Fruit fly (Drosophila melanogaster) whole organism, embryonic: Measurements from ENCODE around the gene CG4313.
A peak's percentile ranks its signal among the peaks of the same experiment; 100 is the strongest.

Experiments
- Ada2b ChIP-seq: fragments of 200-800 bp; sonication (Bioruptor generic); IDR thresholded peaks from 2 replicates; pipeline ENCODE4 v1.3.6; 2022; ENCODE audit warnings: missing biosample characterization, missing genetic modification characterization
- Bteb2 ChIP-seq: fragments of 200-800 bp; sonication (Bioruptor generic); optimal IDR thresholded peaks from 2 replicates; lab custom pipeline; 2016; ENCODE audit warnings: missing biosample characterization, missing genetic modification characterization
- CG10209 ChIP-seq: fragments of 200-800 bp; sonication (Bioruptor generic); optimal IDR thresholded peaks from 3 replicates; lab custom pipeline; 2017; ENCODE audit warnings: missing biosample characterization, mild to moderate bottlenecking, missing genetic modification characterization, missing genetic modification reagents
- CG11696 ChIP-seq: fragments of 200-800 bp; sonication (Bioruptor generic); IDR thresholded peaks from 2 replicates; pipeline ENCODE4 v1.3.6; 2022; ENCODE audit warnings: missing biosample characterization, missing genetic modification characterization
- CG11723 ChIP-seq: fragments of 200-800 bp; sonication (Bioruptor generic); optimal IDR thresholded peaks from 2 replicates; lab custom pipeline; 2017; ENCODE audit warnings: missing biosample characterization, mild to moderate bottlenecking, missing genetic modification characterization
- CG12942 ChIP-seq: fragments of 200-800 bp; sonication (Bioruptor generic); optimal IDR thresholded peaks from 3 replicates; lab custom pipeline; 2016; ENCODE audit warnings: missing biosample characterization, missing genetic modification characterization
- CG15073 ChIP-seq: fragments of 200-800 bp; sonication (Bioruptor generic); optimal IDR thresholded peaks from 2 replicates; lab custom pipeline; 2016; ENCODE audit warnings: missing biosample characterization, missing genetic modification characterization
- CG17612 ChIP-seq: fragments of 200-800 bp; sonication (Bioruptor generic); IDR thresholded peaks from 2 replicates; pipeline ENCODE4 v1.3.6; 2022; ENCODE audit warnings: missing biosample characterization, missing genetic modification characterization
- CG2875 ChIP-seq: fragments of 200-800 bp; sonication (Bioruptor generic); optimal IDR thresholded peaks from 2 replicates; lab custom pipeline; 2017; ENCODE audit warnings: missing biosample characterization, mild to moderate bottlenecking, missing genetic modification characterization, missing genetic modification reagents
- CG30020 ChIP-seq: fragments of 200-800 bp; optimal IDR thresholded peaks from 2 replicates; lab custom pipeline; 2019; ENCODE audit warnings: missing biosample characterization, mild to moderate bottlenecking, missing genetic modification characterization, moderate library complexity
- CG33557 ChIP-seq: fragments of 200-800 bp; sonication (Bioruptor generic); optimal IDR thresholded peaks from 2 replicates; lab custom pipeline; 2019; ENCODE audit warnings: missing biosample characterization, mild to moderate bottlenecking, missing genetic modification characterization, moderate library complexity
- CG34376 ChIP-seq: fragments of 200-800 bp; sonication (Bioruptor generic); optimal IDR thresholded peaks from 2 replicates; lab custom pipeline; 2018; ENCODE audit warnings: missing biosample characterization, mild to moderate bottlenecking, missing genetic modification characterization
- CG4404 ChIP-seq: fragments of 200-800 bp; sonication (Bioruptor generic); IDR thresholded peaks from 2 replicates; pipeline ENCODE4 v1.3.6; 2022; ENCODE audit warnings: missing biosample characterization, missing genetic modification characterization
- CG4707 ChIP-seq: fragments of 200-800 bp; sonication (Bioruptor generic); optimal IDR thresholded peaks from 2 replicates; lab custom pipeline; 2018; ENCODE audit warnings: missing biosample characterization, mild to moderate bottlenecking, missing genetic modification characterization, moderate library complexity
- CG6254 ChIP-seq: fragments of 200-800 bp; sonication (Bioruptor generic); optimal IDR thresholded peaks from 3 replicates; lab custom pipeline; 2017; ENCODE audit warnings: mild to moderate bottlenecking, missing biosample characterization, missing genetic modification reagents, missing genetic modification characterization
- CG6791 ChIP-seq: fragments of 200-800 bp; sonication (Bioruptor generic); IDR thresholded peaks from 3 replicates; pipeline ENCODE4 v1.3.6; 2022; ENCODE audit warnings: missing biosample characterization, missing genetic modification characterization; ENCODE audit not compliant: partially characterized antibody
- CG8924 ChIP-seq: fragments of 200-800 bp; optimal IDR thresholded peaks from 3 replicates; lab custom pipeline; 2019; ENCODE audit warnings: missing biosample characterization, mild to moderate bottlenecking, missing genetic modification characterization, moderate library complexity
- CG9876 ChIP-seq: fragments of 200-800 bp; sonication (Bioruptor generic); optimal IDR thresholded peaks from 2 replicates; lab custom pipeline; 2016; ENCODE audit warnings: missing biosample characterization, missing genetic modification characterization
- Dbx ChIP-seq: fragments of 200-800 bp; sonication (Bioruptor generic); IDR thresholded peaks from 3 replicates; pipeline ENCODE4 v1.3.6; 2022; ENCODE audit warnings: missing biosample characterization, missing genetic modification characterization
- Dek ChIP-seq: fragments of 200-800 bp; sonication (Bioruptor generic); optimal IDR thresholded peaks from 3 replicates; lab custom pipeline; 2019; ENCODE audit warnings: missing biosample characterization, mild to moderate bottlenecking, missing genetic modification characterization, moderate library complexity
- Dll ChIP-seq: fragments of 200-800 bp; sonication (Bioruptor generic); IDR thresholded peaks from 4 replicates; pipeline ENCODE4 v1.3.6; 2022; ENCODE audit warnings: missing biosample characterization, missing genetic modification characterization; ENCODE audit not compliant: partially characterized antibody
- Doc3 ChIP-seq: fragments of 200-800 bp; sonication (Bioruptor generic); IDR thresholded peaks from 3 replicates; pipeline ENCODE4 v1.3.6; 2022; ENCODE audit warnings: missing biosample characterization, missing genetic modification characterization; ENCODE audit not compliant: partially characterized antibody
- Ets65A ChIP-seq: fragments of 200-800 bp; sonication (Bioruptor generic); peaks from one replicate; lab custom pipeline; 2016; ENCODE audit warnings: missing biosample characterization, missing genetic modification characterization
- Hand ChIP-seq: fragments of 200-800 bp; sonication (Bioruptor generic); optimal IDR thresholded peaks from 2 replicates; lab custom pipeline; 2017; ENCODE audit warnings: mild to moderate bottlenecking, missing biosample characterization, missing genetic modification reagents, missing genetic modification characterization
- Hmx ChIP-seq: fragments of 200-800 bp; sonication (Bioruptor generic); optimal IDR thresholded peaks from 2 replicates; lab custom pipeline; 2016; ENCODE audit warnings: missing biosample characterization, missing genetic modification characterization
- Myb ChIP-seq: fragments of 200-800 bp; sonication (Bioruptor generic); optimal IDR thresholded peaks from 2 replicates; lab custom pipeline; 2016; ENCODE audit warnings: missing biosample characterization, missing genetic modification characterization
- Nf-YA ChIP-seq: fragments of 200-800 bp; sonication (Bioruptor generic); IDR thresholded peaks from 2 replicates; pipeline ENCODE4 v1.3.6; 2022; ENCODE audit warnings: missing biosample characterization, missing genetic modification characterization
- Nf-YC ChIP-seq: fragments of 200-800 bp; optimal IDR thresholded peaks from 3 replicates; lab custom pipeline; 2019; ENCODE audit warnings: missing biosample characterization, mild to moderate bottlenecking, missing genetic modification characterization, moderate library complexity
- Opbp ChIP-seq: fragments of 200-800 bp; sonication (Bioruptor generic); IDR thresholded peaks from 3 replicates; pipeline ENCODE4 v1.3.6; 2022; ENCODE audit warnings: missing biosample characterization, missing genetic modification characterization; ENCODE audit not compliant: partially characterized antibody
- Six4 ChIP-seq: fragments of 200-800 bp; sonication (Bioruptor generic); optimal IDR thresholded peaks from 2 replicates; lab custom pipeline; 2016; ENCODE audit warnings: missing biosample characterization, missing genetic modification characterization
- Usf ChIP-seq: fragments of 200-800 bp; sonication (Bioruptor generic); optimal IDR thresholded peaks from 2 replicates; lab custom pipeline; 2017; ENCODE audit warnings: missing genotype, missing biosample characterization, missing genetic modification characterization
- amos ChIP-seq: fragments of 200-800 bp; sonication (Bioruptor generic); IDR thresholded peaks from 2 replicates; pipeline ENCODE4 v1.3.6; 2022; ENCODE audit warnings: missing biosample characterization, missing genetic modification characterization; ENCODE audit not compliant: partially characterized antibody
- br ChIP-seq: fragments of >200 bp; optimal IDR thresholded peaks from 2 replicates; lab custom pipeline; 2017
- cad ChIP-seq: fragments of >200 bp; optimal IDR thresholded peaks from 2 replicates; lab custom pipeline; 2017; ENCODE audit warnings: missing biosample characterization, missing genetic modification characterization
- cato ChIP-seq: fragments of 200-800 bp; sonication (Bioruptor generic); optimal IDR thresholded peaks from 2 replicates; lab custom pipeline; 2016; ENCODE audit warnings: missing biosample characterization, missing genetic modification characterization, borderline replicate concordance
- caup ChIP-seq: fragments of 200-800 bp; sonication (Bioruptor generic); optimal IDR thresholded peaks from 3 replicates; lab custom pipeline; 2017; ENCODE audit warnings: missing biosample characterization, mild to moderate bottlenecking, missing genetic modification characterization, moderate library complexity; ENCODE audit not compliant: severe bottlenecking
- ci ChIP-seq: fragments of 200-800 bp; sonication (Bioruptor generic); IDR thresholded peaks from 3 replicates; pipeline ENCODE4 v1.3.6; 2022; ENCODE audit warnings: missing biosample characterization, missing genetic modification characterization
- da ChIP-seq: fragments of 200-800 bp; sonication (Bioruptor generic); optimal IDR thresholded peaks from 2 replicates; lab custom pipeline; 2016; ENCODE audit warnings: missing biosample characterization, missing genetic modification characterization
- dysf ChIP-seq: fragments of 200-800 bp; sonication (Bioruptor generic); IDR thresholded peaks from 3 replicates; pipeline ENCODE4 v1.3.6; 2022; ENCODE audit warnings: missing biosample characterization, missing genetic modification characterization
- fd96Cb ChIP-seq: fragments of 200-800 bp; sonication (Bioruptor generic); optimal IDR thresholded peaks from 2 replicates; lab custom pipeline; 2018; ENCODE audit warnings: missing biosample characterization, mild to moderate bottlenecking, missing genetic modification characterization, moderate library complexity
- gsb ChIP-seq: fragments of 200-800 bp; sonication (Bioruptor generic); IDR thresholded peaks from 2 replicates; pipeline ENCODE4 v1.3.6; 2022; ENCODE audit warnings: missing biosample characterization, missing genetic modification characterization
- gsb-n ChIP-seq: fragments of 200-800 bp; sonication (Bioruptor generic); optimal IDR thresholded peaks from 3 replicates; lab custom pipeline; 2018; ENCODE audit warnings: missing biosample characterization, mild to moderate bottlenecking, missing genetic modification characterization
- kni ChIP-seq: fragments of 200-800 bp; sonication (Bioruptor generic); optimal IDR thresholded peaks from 3 replicates; lab custom pipeline; 2017; ENCODE audit warnings: mild to moderate bottlenecking, missing biosample characterization, missing genetic modification reagents, missing genetic modification characterization
- lilli ChIP-seq: fragments of 200-800 bp; sonication (Bioruptor generic); optimal IDR thresholded peaks from 3 replicates; lab custom pipeline; 2016; ENCODE audit warnings: missing biosample characterization, missing genetic modification characterization
- mam ChIP-seq: fragments of 200-800 bp; sonication (Bioruptor generic); optimal IDR thresholded peaks from 3 replicates; lab custom pipeline; 2016; ENCODE audit warnings: missing biosample characterization, missing genetic modification characterization
- nmo ChIP-seq: fragments of 200-800 bp; sonication (Bioruptor generic); optimal IDR thresholded peaks from 2 replicates; lab custom pipeline; 2018; ENCODE audit warnings: missing biosample characterization, mild to moderate bottlenecking, missing genetic modification characterization, moderate library complexity
- peb ChIP-seq: fragments of 200-800 bp; sonication (Bioruptor generic); IDR thresholded peaks from 2 replicates; pipeline ENCODE4 v1.3.6; 2022; ENCODE audit warnings: missing biosample characterization, missing genetic modification characterization
- rib ChIP-seq: fragments of 200-800 bp; sonication (Bioruptor generic); IDR thresholded peaks from 2 replicates; pipeline ENCODE4 v1.3.6; 2022; ENCODE audit warnings: missing biosample characterization, missing genetic modification characterization
- sima ChIP-seq: fragments of 200-800 bp; sonication (Bioruptor generic); optimal IDR thresholded peaks from 2 replicates; lab custom pipeline; 2016; ENCODE audit warnings: missing biosample characterization, missing genetic modification characterization
- zfh1 ChIP-seq: fragments of 200-800 bp; sonication (Bioruptor generic); IDR thresholded peaks from 3 replicates; pipeline ENCODE4 v1.3.6; 2022; ENCODE audit warnings: missing biosample characterization, missing genetic modification characterization

CG4313 gene

dm6 chrX:2009453-2010009 is 32.1 kb upstream of the CG4313 start (continued):
- no peak for TF ChIP-seq Hand (GFP tag; lab: Kevin White, UChicago)
- peak; percentile 74 for TF ChIP-seq CG8924 (tag; lab: Kevin White, UChicago)
- TF ChIP-seq kni (GFP tag; lab: Kevin White, UChicago): no peak
- peak; percentile 68 for TF ChIP-seq Bteb2 (GFP tag; lab: Kevin White, UChicago)
- TF ChIP-seq CG11696: no peak
- peak; percentile 84 for TF ChIP-seq Usf (GFP tag; lab: Kevin White, UChicago)
- peak; percentile 77 for TF ChIP-seq Nf-YC
- TF ChIP-seq mam (GFP tag; lab: Kevin White, UChicago): peak; percentile 67
- peak; percentile 46 for TF ChIP-seq CG12942
- TF ChIP-seq Dek (tag; lab: Kevin White, UChicago): peak; percentile 72
- peak; percentile 37 for TF ChIP-seq CG15073
- TF ChIP-seq CG33557: peak; percentile 53
- peak; percentile 63 for TF ChIP-seq caup (GFP tag; lab: Kevin White, UChicago)
- no peak for TF ChIP-seq CG34376
- TF ChIP-seq Myb: peak; percentile 40
- peak; percentile 49 for TF ChIP-seq CG2875 (GFP tag; lab: Kevin White, UChicago)
- TF ChIP-seq CG11723: peak; percentile 66
- peak; percentile 66 for TF ChIP-seq cato (GFP tag; lab: Kevin White, UChicago)
- TF ChIP-seq Ada2b (GFP tag; lab: Robert Waterston, UW): peak; percentile 51; the same call in 1 of the 2 replicates
- TF ChIP-seq zfh1 (GFP tag; lab: Robert Waterston, UW): peak; percentile 55; the same call in 1 of the 3 replicates
- TF ChIP-seq CG6254 (GFP tag; lab: Kevin White, UChicago): peak; percentile 36
- peak; percentile 44 for TF ChIP-seq CG4404
- no peak for TF ChIP-seq amos (GFP tag; lab: Robert Waterston, UW)
- TF ChIP-seq Six4 (GFP tag; lab: Kevin White, UChicago): peak; percentile 44
- TF ChIP-seq CG4707 (GFP tag; lab: Kevin White, UChicago): no peak
- peak; percentile 39; the same call in 1 of the 3 replicates for TF ChIP-seq Dbx (GFP tag; lab: Robert Waterston, UW)
- TF ChIP-seq Hmx (GFP tag; lab: Kevin White, UChicago): peak; percentile 71
- peak; percentile 87 for TF ChIP-seq nmo
- TF ChIP-seq CG17612 (GFP tag; lab: Robert Waterston, UW): no peak
- peak; percentile 37 for TF ChIP-seq sima (GFP tag; lab: Kevin White, UChicago)
- peak; percentile 82 for TF ChIP-seq lilli (GFP tag; lab: Kevin White, UChicago)
- TF ChIP-seq Opbp (GFP tag; lab: Robert Waterston, UW): no peak
- no peak for TF ChIP-seq Nf-YA (GFP tag; lab: Robert Waterston, UW)
- TF ChIP-seq cad (GFP tag; lab: Kevin White, UChicago): no peak
- no peak for TF ChIP-seq br
- TF ChIP-seq dysf (GFP tag; lab: Robert Waterston, UW): peak; percentile 68
- peak; percentile 39; the same call in 2 of the 3 replicates for TF ChIP-seq ci (GFP tag; lab: Robert Waterston, UW)
- no peak for TF ChIP-seq Dll
- TF ChIP-seq CG10209 (GFP tag; lab: Kevin White, UChicago): peak; percentile 80
- peak; percentile 33 for TF ChIP-seq da (GFP tag; lab: Kevin White, UChicago)
- peak; percentile 40; the same call in 1 of the 2 replicates for TF ChIP-seq peb (GFP tag; lab: Robert Waterston, UW)
- peak; percentile 97 for TF ChIP-seq Ets65A
- no peak for TF ChIP-seq CG6791
- no peak for TF ChIP-seq gsb
- peak; percentile 78 for TF ChIP-seq fd96Cb (tag; lab: Kevin White, UChicago)
- no peak for TF ChIP-seq CG9876 (GFP tag; lab: Kevin White, UChicago)
- TF ChIP-seq gsb-n (tag; lab: Kevin White, UChicago): peak; percentile 57
- peak; percentile 52 for TF ChIP-seq CG30020 (tag; lab: Kevin White, UChicago)
- TF ChIP-seq Doc3 (GFP tag; lab: Robert Waterston, UW): no peak
- TF ChIP-seq rib: no peak
